Worm (Caenorhabditis elegans) whole organism, early embryonic: Measurements from ENCODE around the gene M02E1.4.

Experiments used
- B0310.2 ChIP-seq: sonication (generic microtip); optimal IDR thresholded peaks from 2 replicates; lab custom pipeline; 2016; ENCODE audit warnings: mild to moderate bottlenecking, missing genetic modification characterization, missing compliant biosample characterization
- F13C5.2 ChIP-seq: sonication (generic microtip); optimal IDR thresholded peaks from 2 replicates; lab custom pipeline; 2017; ENCODE audit warnings: mild to moderate bottlenecking, missing genetic modification characterization, inconsistent platforms, missing compliant biosample characterization
- aly-1 ChIP-seq: sonication (generic microtip); optimal IDR thresholded peaks from 2 replicates; lab custom pipeline; 2016; ENCODE audit warnings: missing genetic modification characterization, missing compliant biosample characterization
- ama-1 ChIP-seq: fragments of 150-350 bp; optimal IDR thresholded peaks from 2 replicates; lab custom pipeline; 2014
- ceh-13 ChIP-seq: fragments of 200-800 bp; sonication (Bioruptor generic); optimal IDR thresholded peaks from 2 replicates; lab custom pipeline; 2018; ENCODE audit warnings: mild to moderate bottlenecking, missing genetic modification characterization, missing compliant biosample characterization
- ceh-36 ChIP-seq: sonication (generic microtip); optimal IDR thresholded peaks from 2 replicates; lab custom pipeline; 2016; ENCODE audit warnings: missing genetic modification characterization, inconsistent platforms, missing compliant biosample characterization
- ets-7 ChIP-seq: sonication (generic microtip); optimal IDR thresholded peaks from 2 replicates; lab custom pipeline; 2016; ENCODE audit warnings: missing genotype, missing genetic modification characterization, missing compliant biosample characterization
- flt-1 ChIP-seq: fragments of 200-800 bp; sonication (Bioruptor generic); IDR thresholded peaks from 2 replicates; pipeline ENCODE4 v1.3.6; 2022; ENCODE audit warnings: missing genetic modification characterization, missing compliant biosample characterization
- hmbx-1 ChIP-seq: sonication (generic microtip); optimal IDR thresholded peaks from 2 replicates; lab custom pipeline; 2016; ENCODE audit warnings: mild to moderate bottlenecking, missing genetic modification characterization, missing compliant biosample characterization
- hmg-4 ChIP-seq: fragments of 200-800 bp; sonication (Bioruptor generic); optimal IDR thresholded peaks from 2 replicates; lab custom pipeline; 2018; ENCODE audit warnings: mild to moderate bottlenecking, missing genetic modification characterization, missing compliant biosample characterization
- hnd-1 ChIP-seq: sonication (generic microtip); optimal IDR thresholded peaks from 2 replicates; lab custom pipeline; 2016; ENCODE audit warnings: missing genetic modification characterization, missing compliant biosample characterization
- pes-1 ChIP-seq: fragments of 200-800 bp; sonication (Bioruptor generic); IDR thresholded peaks from 2 replicates; pipeline ENCODE4 v1.3.6; 2022; ENCODE audit warnings: missing genetic modification reagents, missing genetic modification characterization, missing compliant biosample characterization
- scrt-1 ChIP-seq: fragments of 200-800 bp; sonication (Bioruptor generic); IDR thresholded peaks from 2 replicates; pipeline ENCODE4 v1.3.6; 2022; ENCODE audit warnings: missing genetic modification characterization, missing compliant biosample characterization
- sea-1 ChIP-seq: fragments of 200-800 bp; sonication (Bioruptor generic); conservative IDR thresholded peaks from 2 replicates; pipeline ENCODE4 v1.3.6; 2022; ENCODE audit warnings: missing genetic modification characterization, missing compliant biosample characterization
- tbx-11 ChIP-seq: fragments of 200-800 bp; sonication (Bioruptor generic); IDR thresholded peaks from 2 replicates; pipeline ENCODE4 v1.3.6; 2022; ENCODE audit warnings: missing genetic modification characterization, missing compliant biosample characterization
- tbx-37 ChIP-seq: fragments of 200-800 bp; sonication (Bioruptor generic); conservative IDR thresholded peaks from 2 replicates; pipeline ENCODE4 v1.3.6; 2022; ENCODE audit warnings: missing genetic modification reagents, missing genetic modification characterization, missing compliant biosample characterization
- tra-4 ChIP-seq: sonication (generic microtip); optimal IDR thresholded peaks from 2 replicates; lab custom pipeline; 2017; ENCODE audit warnings: missing genetic modification characterization, missing compliant biosample characterization

M02E1.4 gene

ce11 chrX:353134-353669 lies 40.1 kb downstream of the M02E1.4 start, which contains the start of gene sor-3:
TSS of gene sor-3 (plus strand) at chrX:353619.
- peak; percentile 69 for TF ChIP-seq aly-1
- TF ChIP-seq ceh-13 (GFP tag; lab: Kevin White, UChicago) = peak; percentile 70
- TF ChIP-seq ets-7 (tag; lab: Kevin White, UChicago) = peak; percentile 62
- TF ChIP-seq sea-1 (GFP tag; lab: Robert Waterston, UW) = peak; percentile 91
- peak; percentile 78 for TF ChIP-seq ceh-36 (tag; lab: Kevin White, UChicago)
- TF ChIP-seq scrt-1 (GFP tag; lab: Robert Waterston, UW) = peak; percentile 90
- peak; percentile 90 for TF ChIP-seq tbx-11 (GFP tag; lab: Robert Waterston, UW)
- peak; percentile 85 for TF ChIP-seq flt-1 (GFP tag; lab: Robert Waterston, UW)
- TF ChIP-seq hmg-4 (GFP tag; lab: Kevin White, UChicago) = peak; percentile 94
- peak; percentile 85 for TF ChIP-seq hnd-1
- TF ChIP-seq hmbx-1 (tag; lab: Kevin White, UChicago) = peak; percentile 65
- TF ChIP-seq B0310.2 (tag; lab: Kevin White, UChicago) = peak; percentile 65
- TF ChIP-seq F13C5.2 = peak; percentile 96
- TF ChIP-seq tbx-37 (GFP tag; lab: Robert Waterston, UW) = peak; percentile 94
- TF ChIP-seq pes-1 = peak; percentile 91
- TF ChIP-seq ama-1 (lab: Kevin White, UChicago) = no peak
- peak; percentile 75 for TF ChIP-seq tra-4 (tag; lab: Kevin White, UChicago)

ce11 chrX:357792-358191 lies 44.7 kb downstream of the M02E1.4 start, which contains the start of gene C04E7.1:
TSS of gene C04E7.1 (plus strand) at chrX:358092.
- no peak for TF ChIP-seq tbx-11 (GFP tag; lab: Robert Waterston, UW)
- TF ChIP-seq scrt-1 (GFP tag; lab: Robert Waterston, UW) = no peak
- TF ChIP-seq flt-1 (GFP tag; lab: Robert Waterston, UW) = no peak
- TF ChIP-seq hnd-1 = no peak
- TF ChIP-seq B0310.2 (tag; lab: Kevin White, UChicago) = no peak
- TF ChIP-seq hmg-4 (GFP tag; lab: Kevin White, UChicago) = no peak
- TF ChIP-seq tra-4 (tag; lab: Kevin White, UChicago) = no peak
- no peak for TF ChIP-seq ceh-36 (tag; lab: Kevin White, UChicago)

ce11 chrX:360479-360878 lies 47.4 kb downstream of the M02E1.4 start, which contains the start of gene C04E7.5:
TSS of gene C04E7.5 (plus strand) at chrX:360779.
- TF ChIP-seq tbx-11 (GFP tag; lab: Robert Waterston, UW) (no peak), ama-1 (lab: Kevin White, UChicago) (no peak), ets-7 (tag; lab: Kevin White, UChicago) (no peak), scrt-1 (GFP tag; lab: Robert Waterston, UW) (no peak), B0310.2 (tag; lab: Kevin White, UChicago) (no peak), hmg-4 (GFP tag; lab: Kevin White, UChicago) (no peak), sea-1 (GFP tag; lab: Robert Waterston, UW) (no peak), ceh-13 (GFP tag; lab: Kevin White, UChicago) (no peak), hmbx-1 (tag; lab: Kevin White, UChicago) (no peak), F13C5.2 (no peak), tbx-37 (GFP tag; lab: Robert Waterston, UW) (no peak), pes-1 (no peak), tra-4 (tag; lab: Kevin White, UChicago) (no peak), ceh-36 (tag; lab: Kevin White, UChicago) (no peak), hnd-1 (no peak)
